Worm (Caenorhabditis elegans) whole organism, midembryonic: ENCODE data around the gene C08B6.3.

Experiments
- T22C8.4 ChIP-seq: fragments of 200-800 bp; sonication (Bioruptor generic); IDR thresholded peaks from 2 replicates; pipeline ENCODE4 v1.3.6; 2022; ENCODE audit warnings: missing genetic modification characterization, missing compliant biosample characterization
- cog-1 ChIP-seq: sonication (generic microtip); optimal IDR thresholded peaks from 2 replicates; lab custom pipeline; 2016; ENCODE audit warnings: missing genetic modification characterization, missing compliant biosample characterization
- tab-1 ChIP-seq: fragments of 200-800 bp; sonication (Bioruptor generic); IDR thresholded peaks from 2 replicates; pipeline ENCODE4 v1.3.6; 2022; ENCODE audit warnings: missing genetic modification characterization, missing compliant biosample characterization
- ztf-23 ChIP-seq: fragments of 200-800 bp; sonication (Bioruptor generic); IDR thresholded peaks from 2 replicates; pipeline ENCODE4 v1.3.6; 2022; ENCODE audit warnings: missing genetic modification reagents, missing genetic modification characterization, missing compliant biosample characterization

- TF ChIP-seq tab-1 (GFP tag; lab: Robert Waterston, UW) = no peak
- no peak for TF ChIP-seq ztf-23 (GFP tag; lab: Robert Waterston, UW)
- TF ChIP-seq T22C8.4 = no peak
- no peak for TF ChIP-seq cog-1
Measured at ce11 chrV:10083999-10084468, 28.1 kb downstream of the C08B6.3 start, which contains the start of gene nhr-12.
